In genomic region chr3L:16004401-16005237, dm6 we compare ENCODE assay signal across 2 fruit fly cellular contexts.
A peak's percentile ranks its signal among the peaks of the same experiment; 100 is the strongest.
TF ChIP-seq lines count a peak whose summit lies in the region.

TSS of gene hzg (minus strand) at chr3L:16004736.
TSS of gene mRpS31 (plus strand) at chr3L:16005193.

TF ChIP-seq in whole organism, embryonic, 481 proteins besides CTCF, POLR2A, EP300 and RAD21 (continued from another document and continues in another):
- no peak for TF ChIP-seq Usf (GFP tag; optimal IDR thresholded peaks at IDR 0.05; lab: Kevin White, UChicago)
- TF ChIP-seq CG10366 (GFP tag; IDR thresholded peaks at IDR 0.05; lab: Robert Waterston, UW), result peak; percentile 47
- peak; percentile 5 for TF ChIP-seq slp2 (GFP tag; optimal IDR thresholded peaks at IDR 0.05; lab: Kevin White, UChicago)
- TF ChIP-seq ato (GFP tag; IDR thresholded peaks at IDR 0.05; lab: Robert Waterston, UW; ENCODE audit: partially characterized antibody), result no peak
- TF ChIP-seq CG12071 (GFP tag; optimal IDR thresholded peaks at IDR 0.05; lab: Kevin White, UChicago), result no peak
- TF ChIP-seq emc (GFP tag; optimal IDR thresholded peaks at IDR 0.05; lab: Kevin White, UChicago), result peak; percentile 23
- no peak for TF ChIP-seq CG8281 (tag; optimal IDR thresholded peaks at IDR 0.05; lab: Kevin White, UChicago)
- TF ChIP-seq sens-2 (GFP tag; IDR thresholded peaks at IDR 0.05; lab: Robert Waterston, UW), result no peak
- TF ChIP-seq row (GFP tag; IDR thresholded peaks at IDR 0.05; lab: Robert Waterston, UW), result peak; percentile 88
- no peak for TF ChIP-seq Kr (GFP tag; optimal IDR thresholded peaks at IDR 0.05; lab: Kevin White, UChicago)
- TF ChIP-seq Side (GFP tag; optimal IDR thresholded peaks at IDR 0.05; lab: Kevin White, UChicago), result peak; percentile 39
- peak; percentile 14 for TF ChIP-seq bcd (GFP tag; optimal IDR thresholded peaks at IDR 0.05; lab: Kevin White, UChicago)
- TF ChIP-seq CG4617 (GFP tag; optimal IDR thresholded peaks at IDR 0.05; lab: Kevin White, UChicago; ENCODE audit: borderline replicate concordance), result peak; percentile 32
- TF ChIP-seq Nf-YB (GFP tag; optimal IDR thresholded peaks at IDR 0.05; lab: Kevin White, UChicago), result peak; percentile 6
- no peak for TF ChIP-seq Elba2 (GFP tag; optimal IDR thresholded peaks at IDR 0.05; lab: Kevin White, UChicago)
- no peak for TF ChIP-seq ara (GFP tag; IDR thresholded peaks at IDR 0.05; lab: Robert Waterston, UW)
- no peak for TF ChIP-seq ERR (GFP tag; optimal IDR thresholded peaks at IDR 0.05; lab: Kevin White, UChicago)
- no peak for TF ChIP-seq CG43689 (GFP tag; IDR thresholded peaks at IDR 0.05; lab: Robert Waterston, UW)
- TF ChIP-seq bowl (GFP tag; IDR thresholded peaks at IDR 0.05; lab: Robert Waterston, UW), result no peak
- no peak for TF ChIP-seq CG5245 (GFP tag; optimal IDR thresholded peaks at IDR 0.05; lab: Kevin White, UChicago)
- no peak for TF ChIP-seq CG2875 (GFP tag; optimal IDR thresholded peaks at IDR 0.05; lab: Kevin White, UChicago)
- peak; percentile 59 for TF ChIP-seq Camta (GFP tag; optimal IDR thresholded peaks at IDR 0.05; lab: Kevin White, UChicago)
- TF ChIP-seq z (GFP tag; IDR thresholded peaks at IDR 0.05; lab: Robert Waterston, UW), result no peak
- TF ChIP-seq ewg (GFP tag; optimal IDR thresholded peaks at IDR 0.05; lab: Kevin White, UChicago), result no peak
- no peak for TF ChIP-seq CG15073 (GFP tag; optimal IDR thresholded peaks at IDR 0.05; lab: Kevin White, UChicago)
- TF ChIP-seq gcm2 (GFP tag; optimal IDR thresholded peaks at IDR 0.05; lab: Kevin White, UChicago), result no peak
- TF ChIP-seq stwl (tag; optimal IDR thresholded peaks at IDR 0.05; lab: Kevin White, UChicago), result peak; percentile 37
- peak; percentile 17; the same call in 1 of the 3 replicates for TF ChIP-seq CG11560 (tag; IDR thresholded peaks at IDR 0.05; lab: Robert Waterston, UW)
- TF ChIP-seq gcm (GFP tag; optimal IDR thresholded peaks at IDR 0.05; lab: Kevin White, UChicago), result no peak
- TF ChIP-seq CG1792 (GFP tag; optimal IDR thresholded peaks at IDR 0.05; lab: Kevin White, UChicago), result peak; percentile 13
- TF ChIP-seq nom (GFP tag; optimal IDR thresholded peaks at IDR 0.05; lab: Kevin White, UChicago), result peak; percentile 88
- peak; percentile 60 for TF ChIP-seq CG16863 (GFP tag; optimal IDR thresholded peaks at IDR 0.05; lab: Kevin White, UChicago)
- peak; percentile 54 for TF ChIP-seq Xbp1 (GFP tag; optimal IDR thresholded peaks at IDR 0.05; lab: Kevin White, UChicago)
- TF ChIP-seq CG7987 (GFP tag; optimal IDR thresholded peaks at IDR 0.05; lab: Kevin White, UChicago), result no peak
- TF ChIP-seq CG4328 (GFP tag; optimal IDR thresholded peaks at IDR 0.05; lab: Kevin White, UChicago), result no peak
- no peak for TF ChIP-seq CG3726 (GFP tag; IDR thresholded peaks at IDR 0.05; lab: Robert Waterston, UW)
- TF ChIP-seq CG18262 (tag; optimal IDR thresholded peaks at IDR 0.05; lab: Kevin White, UChicago), result peak; percentile 66
- TF ChIP-seq zen (tag; optimal IDR thresholded peaks at IDR 0.05; lab: Kevin White, UChicago), result peak; percentile 39
- TF ChIP-seq unc-4 (GFP tag; IDR thresholded peaks at IDR 0.05; lab: Robert Waterston, UW; ENCODE audit: partially characterized antibody), result no peak
- TF ChIP-seq Hr51 (GFP tag; optimal IDR thresholded peaks at IDR 0.05; lab: Kevin White, UChicago), result peak in 1 of 2 experiments; percentile 57
- peak; percentile 35; the same call in 1 of the 3 replicates for TF ChIP-seq CG34422 (GFP tag; IDR thresholded peaks at IDR 0.05; lab: Robert Waterston, UW)
- TF ChIP-seq CG34376 (GFP tag; optimal IDR thresholded peaks at IDR 0.05; lab: Kevin White, UChicago), result peak; percentile 36
- no peak for TF ChIP-seq CG17328 (GFP tag; IDR thresholded peaks at IDR 0.05; lab: Robert Waterston, UW)
- TF ChIP-seq cad (GFP tag; optimal IDR thresholded peaks at IDR 0.05; lab: Kevin White, UChicago), result no peak
- TF ChIP-seq sug (tag; optimal IDR thresholded peaks at IDR 0.05; lab: Kevin White, UChicago), result peak; percentile 67
- TF ChIP-seq CG14441 (GFP tag; IDR thresholded peaks at IDR 0.05; lab: Robert Waterston, UW), result no peak
- peak; percentile 64 for TF ChIP-seq ind (GFP tag; optimal IDR thresholded peaks at IDR 0.05; lab: Kevin White, UChicago)
- TF ChIP-seq klu (GFP tag; IDR thresholded peaks at IDR 0.05; lab: Robert Waterston, UW), result no peak
- no peak for TF ChIP-seq tio (GFP tag; optimal IDR thresholded peaks at IDR 0.05; lab: Kevin White, UChicago)
- no peak for TF ChIP-seq Hey (tag; optimal IDR thresholded peaks at IDR 0.05; lab: Kevin White, UChicago)
- TF ChIP-seq Ets97D (GFP tag; optimal IDR thresholded peaks at IDR 0.05; lab: Kevin White, UChicago), result peak; percentile 56
- peak; percentile 43; the same call in 1 of the 2 replicates for TF ChIP-seq H2.0 (GFP tag; IDR thresholded peaks at IDR 0.05; lab: Robert Waterston, UW)
- no peak for TF ChIP-seq kah (GFP tag; optimal IDR thresholded peaks at IDR 0.05; lab: Kevin White, UChicago)
- no peak for TF ChIP-seq h (optimal IDR thresholded peaks at IDR 0.05; lab: Kevin White, UChicago)
- peak; percentile 73 for TF ChIP-seq phol (tag; optimal IDR thresholded peaks at IDR 0.05; lab: Kevin White, UChicago)
- no peak for TF ChIP-seq CG10274 (GFP tag; optimal IDR thresholded peaks at IDR 0.05; lab: Kevin White, UChicago)
- no peak for TF ChIP-seq CG13296 (GFP tag; optimal IDR thresholded peaks at IDR 0.05; lab: Kevin White, UChicago)
- peak; percentile 56 for TF ChIP-seq CG13775 (GFP tag; optimal IDR thresholded peaks at IDR 0.05; lab: Kevin White, UChicago)
- no peak for TF ChIP-seq ap (GFP tag; IDR thresholded peaks at IDR 0.05; lab: Robert Waterston, UW)
- TF ChIP-seq lilli (GFP tag; optimal IDR thresholded peaks at IDR 0.05; lab: Kevin White, UChicago), result peak; percentile 72
- TF ChIP-seq Dad (GFP tag; optimal IDR thresholded peaks at IDR 0.05; lab: Kevin White, UChicago), result no peak
- TF ChIP-seq B-H1 (GFP tag; IDR thresholded peaks at IDR 0.05; lab: Robert Waterston, UW), result no peak
- TF ChIP-seq odd (GFP tag; optimal IDR thresholded peaks at IDR 0.05; lab: Kevin White, UChicago), result no peak
- peak; percentile 19; the same call in 1 of the 3 replicates for TF ChIP-seq Dbx (GFP tag; IDR thresholded peaks at IDR 0.05; lab: Robert Waterston, UW)
- TF ChIP-seq D19A (tag; optimal IDR thresholded peaks at IDR 0.05; lab: Kevin White, UChicago), result peak; percentile 14
- peak; percentile 49; the same call in 1 of the 2 replicates for TF ChIP-seq MBD-R2 (GFP tag; IDR thresholded peaks at IDR 0.05; lab: Robert Waterston, UW)
- no peak for TF ChIP-seq CG6254 (GFP tag; optimal IDR thresholded peaks at IDR 0.05; lab: Kevin White, UChicago)

TF ChIP-seq in whole organism, prepupa, 60 proteins besides CTCF, POLR2A, EP300 and RAD21 (continued from another document):
- TF ChIP-seq CG1621 (tag; optimal IDR thresholded peaks at IDR 0.05; lab: Kevin White, UChicago), result peak; percentile 80
- peak; percentile 47 for TF ChIP-seq Smox (GFP tag; optimal IDR thresholded peaks at IDR 0.05; lab: Kevin White, UChicago)
- peak; percentile 83 for TF ChIP-seq CG6163 (GFP tag; IDR thresholded peaks at IDR 0.05; lab: Robert Waterston, UW)
- TF ChIP-seq salr (GFP tag; optimal IDR thresholded peaks at IDR 0.05; lab: Kevin White, UChicago), result peak; percentile 50 to 68
- TF ChIP-seq Gug (GFP tag; IDR thresholded peaks at IDR 0.05; lab: Robert Waterston, UW), result no peak
- TF ChIP-seq eg (GFP tag; IDR thresholded peaks at IDR 0.05; lab: Robert Waterston, UW), result peak; percentile 83
- TF ChIP-seq Eip75B (GFP tag; optimal IDR thresholded peaks at IDR 0.05; lab: Kevin White, UChicago), result peak; percentile 28
TF ChIP-seq in whole organism, prepupa: peak in this region for 49.
